Worm (Caenorhabditis elegans): Measurements from ENCODE around the gene let-413.

DNA sequence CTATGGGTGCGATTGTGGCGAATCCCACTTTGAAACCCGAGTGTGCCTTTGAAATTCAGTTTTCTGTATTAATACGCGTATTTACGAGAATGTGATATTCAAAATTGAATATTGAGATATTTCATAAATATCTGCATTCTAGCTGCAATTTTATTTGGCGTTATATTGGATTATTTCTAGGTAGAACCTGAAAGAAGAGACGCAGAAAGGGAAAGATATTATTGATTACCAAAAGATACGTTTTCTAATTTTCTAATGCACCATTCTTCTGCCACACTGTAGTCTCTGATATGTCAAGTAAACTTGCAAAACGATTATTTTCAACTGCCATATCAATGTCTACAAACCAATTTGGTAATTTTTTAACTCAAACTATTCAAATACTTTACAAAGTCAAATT lies 44.5 kb upstream of the let-413 start, which contains the start of gene ech-3:
- TF ChIP-seq unc-39 (tag; optimal IDR thresholded peaks at IDR 0.05) (no peak), ama-1 (optimal IDR thresholded peaks at IDR 0.05) (no peak), nhr-25 (tag; optimal IDR thresholded peaks at IDR 0.05) (no peak)
